Worm (Caenorhabditis elegans) whole organism, mixed stage, embryonic: Measurements from ENCODE around the gene srh-209.

ENCODE experiments used
- bed-3 ChIP-seq: fragments of 200-800 bp; sonication (Bioruptor generic); optimal IDR thresholded peaks from 3 replicates; lab custom pipeline; 2018; ENCODE audit warnings: mild to moderate bottlenecking, missing genetic modification characterization, moderate library complexity, missing compliant biosample characterization
- lsy-2 ChIP-seq: fragments of 150-350 bp; optimal IDR thresholded peaks from 2 replicates; lab custom pipeline; 2014; ENCODE audit warnings: missing biosample characterization, missing genetic modification characterization
- nhr-76 ChIP-seq: sonication (generic microtip); optimal IDR thresholded peaks from 2 replicates; lab custom pipeline; 2017; ENCODE audit warnings: missing biosample characterization, missing genetic modification characterization
- pha-4 ChIP-seq: fragments of 150-350 bp; optimal IDR thresholded peaks from 2 replicates; lab custom pipeline; 2018; ENCODE audit warnings: missing biosample characterization, missing genetic modification reagents, missing genetic modification characterization
- ztf-11 ChIP-seq: fragments of 150-350 bp; optimal IDR thresholded peaks from 2 replicates; lab custom pipeline; 2014; ENCODE audit warnings: missing biosample characterization, missing genetic modification characterization

- no peak for TF ChIP-seq ztf-11 (tag; lab: Kevin White, UChicago)
- no peak for TF ChIP-seq nhr-76 (tag; lab: Kevin White, UChicago)
- TF ChIP-seq bed-3 (GFP tag; lab: Kevin White, UChicago): no peak
- no peak for TF ChIP-seq pha-4 (tag; lab: Kevin White, UChicago)
- no peak for TF ChIP-seq lsy-2 (tag; lab: Kevin White, UChicago)
Measured at ce11 chrV:18374194-18374593, 30.5 kb downstream of the srh-209 start, which contains the start of gene Y51A2B.2.
